Fruit fly (Drosophila melanogaster) S2 (cell line): ENCODE measurements around the gene Hnf4.

Source experiments
- CG8478 ChIP-seq: fragments of >200 bp; optimal IDR thresholded peaks from 2 replicates; lab custom pipeline; 2018
- CTCF ChIP-seq, 2 experiments: fragments of >200 bp; optimal IDR thresholded peaks; 2 replicates each; lab custom pipeline; 2018

- no peak for TF ChIP-seq CG8478
- no peak for TF ChIP-seq CTCF (optimal IDR thresholded peaks at IDR 0.05; lab: Kevin White, UChicago)
Observed at dm6 chr2L:8735572-8735996, 26.2 kb upstream of the Hnf4 start.
